Worm (Caenorhabditis elegans): ENCODE data around the gene Y116A8C.19.

ce11 chrIV:17053261-17053660, 13.8 kb upstream of the Y116A8C.19 start, which contains the start of gene Y116A8C.23:
- TF ChIP-seq nhr-42 (GFP tag; IDR thresholded peaks at IDR 0.05) = no peak
- no peak for TF ChIP-seq jun-1 (tag; optimal IDR thresholded peaks at IDR 0.05)
- TF ChIP-seq attf-4 (tag; optimal IDR thresholded peaks at IDR 0.05) = no peak

Data from whole organism, L4 larva.